Comparison of ENCODE assay signal across 1 fruit fly cellular context in the genomic region with DNA sequence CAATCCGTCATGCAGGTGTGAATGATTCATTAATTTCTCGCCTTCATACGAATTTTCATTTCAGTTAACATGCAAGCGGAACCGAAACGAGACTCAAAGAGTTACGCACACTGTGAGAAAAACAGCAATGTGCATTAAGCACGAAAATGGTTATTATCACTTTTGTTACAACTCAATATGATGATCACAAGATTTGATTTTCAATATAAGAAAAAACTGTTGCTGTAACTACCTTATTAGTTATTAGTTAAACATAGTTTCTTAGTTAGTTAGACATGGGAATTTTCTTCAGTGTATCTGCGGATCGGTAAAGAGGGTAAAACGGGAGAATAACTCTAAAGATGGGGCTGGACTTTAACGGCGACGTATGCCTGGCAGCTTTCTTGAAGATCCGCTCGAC.
TF ChIP-seq lines count a peak whose summit lies in the region.

No protein-coding gene starts in this region.

TF ChIP-seq in whole organism, prepupa, 60 proteins besides CTCF, POLR2A, EP300 and RAD21 (continued from another document):
- TF ChIP-seq esn (GFP tag; optimal IDR thresholded peaks at IDR 0.05; lab: Kevin White, UChicago) (peak; percentile 74), Blimp-1 (GFP tag; optimal IDR thresholded peaks at IDR 0.05; lab: Kevin White, UChicago) (peak; percentile 29), Sox15 (GFP tag; optimal IDR thresholded peaks at IDR 0.05; lab: Kevin White, UChicago) (no peak), Met (GFP tag; optimal IDR thresholded peaks at IDR 0.05; lab: Kevin White, UChicago) (peak; percentile 76), Sox14 (GFP tag; optimal IDR thresholded peaks at IDR 0.05; lab: Kevin White, UChicago) (peak; percentile 52), CG8119 (GFP tag; IDR thresholded peaks at IDR 0.05; lab: Robert Waterston, UW) (no peak), CG6854 (GFP tag; optimal IDR thresholded peaks at IDR 0.05; lab: Kevin White, UChicago) (peak; percentile 21), Ets96B (tag; optimal IDR thresholded peaks at IDR 0.05; lab: Kevin White, UChicago) (peak; percentile 57), pdm3 (GFP tag; optimal IDR thresholded peaks at IDR 0.05; lab: Kevin White, UChicago) (peak; percentile 20), Eip78C (GFP tag; lab: Kevin White, UChicago) (peak; percentile 84), Smox (GFP tag; optimal IDR thresholded peaks at IDR 0.05; lab: Kevin White, UChicago) (peak; percentile 68), CG4318 (GFP tag; optimal IDR thresholded peaks at IDR 0.05; lab: Kevin White, UChicago) (no peak), CG11762 (GFP tag; optimal IDR thresholded peaks at IDR 0.05; lab: Kevin White, UChicago; ENCODE audit: insufficient read depth) (no peak), Ets21C (GFP tag; optimal IDR thresholded peaks at IDR 0.05; lab: Kevin White, UChicago) (peak; percentile 50), CG7368 (GFP tag; optimal IDR thresholded peaks at IDR 0.05; lab: Kevin White, UChicago) (no peak), Hr4 (GFP tag; optimal IDR thresholded peaks at IDR 0.05; lab: Kevin White, UChicago) (no peak), fd59A (GFP tag; optimal IDR thresholded peaks at IDR 0.05; lab: Kevin White, UChicago) (peak; percentile 34), CG11902 (GFP tag; optimal IDR thresholded peaks at IDR 0.05; lab: Kevin White, UChicago) (no peak), CG10669 (GFP tag; optimal IDR thresholded peaks at IDR 0.05; lab: Kevin White, UChicago) (peak; percentile 42), topi (GFP tag; optimal IDR thresholded peaks at IDR 0.05; lab: Kevin White, UChicago) (peak; percentile 73), ss (GFP tag; optimal IDR thresholded peaks at IDR 0.05; lab: Kevin White, UChicago) (peak; percentile 47 to 55), CG15336 (GFP tag; IDR thresholded peaks at IDR 0.05; lab: Robert Waterston, UW) (no peak), CG31627 (GFP tag; optimal IDR thresholded peaks at IDR 0.05; lab: Kevin White, UChicago) (peak; percentile 60), eg (GFP tag; IDR thresholded peaks at IDR 0.05; lab: Robert Waterston, UW) (no peak), CG6808 (GFP tag; optimal IDR thresholded peaks at IDR 0.05; lab: Kevin White, UChicago) (peak; percentile 30), Eip93F (GFP tag; optimal IDR thresholded peaks at IDR 0.05; lab: Kevin White, UChicago) (no peak), OdsH (GFP tag; optimal IDR thresholded peaks at IDR 0.05; lab: Kevin White, UChicago) (peak; percentile 71), dsx (GFP tag; optimal IDR thresholded peaks at IDR 0.05; lab: Kevin White, UChicago; ENCODE audit: poor library complexity, severe bottlenecking) (peak; percentile 56), CG10631 (GFP tag; optimal IDR thresholded peaks at IDR 0.05; lab: Kevin White, UChicago) (peak; percentile 23), fkh (GFP tag; optimal IDR thresholded peaks at IDR 0.05; lab: Kevin White, UChicago) (no peak), CG6792 (GFP tag; optimal IDR thresholded peaks at IDR 0.05; lab: Kevin White, UChicago) (peak; percentile 52), vri (GFP tag; optimal IDR thresholded peaks at IDR 0.05; lab: Kevin White, UChicago) (peak; percentile 50), fd85E (GFP tag; optimal IDR thresholded peaks at IDR 0.05; lab: Kevin White, UChicago) (no peak)
